Fruit fly (Drosophila melanogaster) whole organism, larva: ENCODE results near the gene mbo.

Experiments used
- noc ChIP-seq: fragments of 200-800 bp; sonication (Bioruptor generic); optimal IDR thresholded peaks from 3 replicates; lab custom pipeline; 2019; ENCODE audit warnings: missing biosample characterization, mild to moderate bottlenecking, missing genetic modification characterization, moderate library complexity

The mbo gene

dm6 chr3R:12701994-12702494, 23.2 kb upstream of the mbo start:
- no peak for TF ChIP-seq noc (tag; lab: Kevin White, UChicago)

- TF ChIP-seq noc (tag; lab: Kevin White, UChicago): no peak
These were observed 22.4 kb upstream of the mbo start for dm6 chr3R:12701257-12701656.

- no peak for TF ChIP-seq noc (tag; lab: Kevin White, UChicago)
These were observed 21.6 kb upstream of the mbo start for dm6 chr3R:12700454-12700853.

- peak; percentile 46 for TF ChIP-seq noc (tag; lab: Kevin White, UChicago)
These were observed 20.9 kb upstream of the mbo start for dm6 chr3R:12699620-12700378.

dm6 chr3R:12698363-12698762, 19.5 kb upstream of the mbo start:
- TF ChIP-seq noc (tag; lab: Kevin White, UChicago): no peak

- TF ChIP-seq noc (tag; lab: Kevin White, UChicago): peak; percentile 6
These were observed 18.8 kb upstream of the mbo start for dm6 chr3R:12697571-12698039.

dm6 chr3R:12697022-12697421, 18.2 kb upstream of the mbo start, which contains the start of gene Past1:
Gene Past1 (plus strand): TSS chr3R:12697322.
- no peak for TF ChIP-seq noc (tag; lab: Kevin White, UChicago)

- TF ChIP-seq noc (tag; lab: Kevin White, UChicago): no peak
These were observed 15.9 kb upstream of the mbo start, which contains the start of the genes CG14391 and NijC for dm6 chr3R:12694742-12695141. Gene CG14391 (minus strand): TSS chr3R:12694842. Gene NijC (plus strand): TSS chr3R:12695129.

dm6 chr3R:12692497-12692896, 13.6 kb upstream of the mbo start, which contains the start of gene CG31347:
Gene CG31347 (minus strand): TSS chr3R:12692597.
- TF ChIP-seq noc (tag; lab: Kevin White, UChicago): no peak

- no peak for TF ChIP-seq noc (tag; lab: Kevin White, UChicago)
These were observed 12.7 kb upstream of the mbo start, which contains the start of gene Arp1 for dm6 chr3R:12691422-12692101. Gene Arp1 (plus strand): TSS chr3R:12691743.

dm6 chr3R:12688672-12689417, 10.0 kb upstream of the mbo start, which contains the start of gene kar:
Gene kar (minus strand): TSS chr3R:12689367.
- no peak for TF ChIP-seq noc (tag; lab: Kevin White, UChicago)

dm6 chr3R:12688116-12688515, 9.3 kb upstream of the mbo start:
- no peak for TF ChIP-seq noc (tag; lab: Kevin White, UChicago)

- TF ChIP-seq noc (tag; lab: Kevin White, UChicago): peak; percentile 41
These were observed 6.4 kb upstream of the mbo start for dm6 chr3R:12685290-12685689.

- no peak for TF ChIP-seq noc (tag; lab: Kevin White, UChicago)
These were observed 2.4 kb upstream of the mbo start, which contains the start of gene Cyp313a4 for dm6 chr3R:12681275-12681674. Gene Cyp313a4 (minus strand): TSS chr3R:12681375.

- TF ChIP-seq noc (tag; lab: Kevin White, UChicago): no peak
These were observed 2.7 kb downstream of the mbo start, which contains the start of gene CG43630 for dm6 chr3R:12676160-12676559. Gene CG43630 (minus strand): TSS chr3R:12676260.
